Fruit fly (Drosophila melanogaster) whole organism, larva: Measurements from ENCODE around the gene nan.

Source experiments
- noc ChIP-seq: fragments of 200-800 bp; sonication (Bioruptor generic); optimal IDR thresholded peaks from 3 replicates; lab custom pipeline; 2019; ENCODE audit warnings: missing biosample characterization, mild to moderate bottlenecking, missing genetic modification characterization, moderate library complexity

The nan gene

DNA sequence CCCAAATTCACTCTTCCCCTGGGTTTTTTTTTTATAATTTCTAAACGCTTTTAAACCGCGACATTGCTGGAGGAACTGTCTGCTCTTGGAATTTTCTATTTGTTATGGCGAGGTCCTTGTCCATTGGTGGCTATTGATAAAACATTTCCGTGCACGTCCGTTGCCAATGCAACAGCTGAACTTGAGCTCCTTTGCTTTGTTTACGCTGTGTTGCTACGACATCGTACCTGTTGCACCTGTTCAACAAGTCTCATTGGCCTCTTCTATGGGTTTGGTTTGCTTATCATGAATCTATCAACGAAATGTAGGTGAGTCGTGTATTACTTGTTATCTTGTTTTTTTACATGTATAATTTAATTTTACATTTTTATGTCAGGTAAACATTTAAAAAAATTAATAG is at the start of gene nan:
Gene nan, minus strand, starts transcription at position 218 of the 400 bp plus-strand sequence.
- no peak for TF ChIP-seq noc (tag; lab: Kevin White, UChicago)

- no peak for TF ChIP-seq noc (tag; lab: Kevin White, UChicago)
These were observed 46.9 kb upstream of the nan start, which contains the start of gene CG7906 for dm6 chr3L:14236335-14236734. CG7906 (plus strand) TSS chr3L:14236635.

DNA sequence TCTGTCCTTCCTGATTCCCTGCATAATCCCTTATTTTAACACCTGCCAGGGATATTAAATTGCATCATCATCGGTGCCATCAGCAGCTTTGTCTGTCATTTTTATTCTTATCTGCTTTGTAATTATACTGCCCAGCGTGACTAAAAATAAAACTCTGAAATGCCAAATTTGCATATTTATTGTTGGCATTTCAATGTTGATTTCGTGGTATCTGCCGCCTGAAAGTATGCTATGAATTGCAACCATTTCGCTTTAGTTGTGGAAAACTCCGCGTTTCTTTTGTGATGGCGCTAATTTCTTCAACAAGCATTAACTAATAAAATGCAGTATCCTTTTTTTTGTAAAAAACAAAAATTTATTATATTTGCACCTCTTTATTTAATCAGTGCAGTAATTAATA is 46.4 kb upstream of the nan start, which contains the start of gene CG34244:
Gene CG34244, minus strand, starts transcription at position 122 of the 400 bp plus-strand sequence.
- no peak for TF ChIP-seq noc (tag; lab: Kevin White, UChicago)

DNA sequence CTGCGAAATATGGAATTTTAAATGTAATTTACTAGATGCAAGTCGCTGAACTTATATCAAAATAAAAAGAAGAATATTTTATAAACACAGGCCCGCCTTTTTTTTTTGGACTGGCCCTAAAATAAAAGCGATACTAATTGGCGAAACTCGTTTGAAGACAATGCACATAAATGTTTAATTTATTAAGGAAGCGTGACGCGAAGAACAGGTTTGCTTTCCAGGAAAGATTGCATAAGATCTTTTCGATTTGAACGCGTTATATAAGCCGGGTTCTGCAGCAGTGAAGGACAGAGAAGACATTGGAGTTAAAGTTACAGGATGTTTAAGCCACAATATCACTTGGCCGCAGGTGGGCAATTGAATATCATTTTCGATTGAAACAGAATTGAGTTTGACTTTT is 43.7 kb upstream of the nan start, which contains the start of gene CG7924:
Gene CG7924, plus strand, starts transcription at position 301 of the 400 bp plus-strand sequence.
- TF ChIP-seq noc (tag; lab: Kevin White, UChicago): no peak

- TF ChIP-seq noc (tag; lab: Kevin White, UChicago): no peak
These were observed 40.0 kb upstream of the nan start for dm6 chr3L:14229481-14229880.

DNA sequence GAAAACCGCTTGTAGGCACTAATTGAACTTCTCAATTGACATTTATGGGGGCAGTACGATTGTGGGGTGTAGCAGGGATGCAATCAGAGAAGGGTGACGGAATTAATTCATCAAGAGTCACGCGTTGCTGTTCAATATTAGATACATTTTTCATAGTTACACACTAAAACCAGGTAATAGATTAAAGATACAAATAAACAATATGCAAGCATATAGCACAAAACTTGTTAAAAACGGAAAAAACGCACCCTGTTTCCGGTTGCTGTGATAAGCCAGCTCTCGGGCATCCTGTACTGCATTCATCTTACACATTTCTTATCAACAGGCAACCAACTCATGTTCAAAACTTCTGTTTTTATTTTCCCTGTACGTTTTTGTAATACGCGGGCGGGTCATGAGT is 39.6 kb upstream of the nan start:
- TF ChIP-seq noc (tag; lab: Kevin White, UChicago): no peak

- TF ChIP-seq noc (tag; lab: Kevin White, UChicago): no peak
These were observed 34.0 kb upstream of the nan start for dm6 chr3L:14223450-14223849.

DNA sequence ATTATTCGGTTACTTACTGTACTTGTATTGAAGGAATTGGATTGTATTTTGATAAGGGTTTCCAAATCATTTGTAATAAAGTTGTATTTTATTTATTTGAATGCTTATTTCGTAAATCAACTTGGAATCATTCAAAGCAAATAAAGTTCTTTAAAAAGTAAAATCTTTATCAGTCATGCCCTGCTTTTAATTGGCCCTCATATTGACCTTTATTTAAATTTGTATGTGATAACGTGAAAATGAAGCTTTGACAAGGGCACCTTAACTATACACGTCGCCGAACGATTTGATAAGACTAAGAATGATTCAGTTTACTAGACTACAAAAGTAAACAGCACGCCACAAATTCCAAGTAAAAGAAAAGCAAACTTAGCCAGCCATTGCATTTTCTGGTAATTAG is 32.8 kb upstream of the nan start:
- no peak for TF ChIP-seq noc (tag; lab: Kevin White, UChicago)

- no peak for TF ChIP-seq noc (tag; lab: Kevin White, UChicago)
These were observed 31.4 kb upstream of the nan start for dm6 chr3L:14220611-14221497.

DNA sequence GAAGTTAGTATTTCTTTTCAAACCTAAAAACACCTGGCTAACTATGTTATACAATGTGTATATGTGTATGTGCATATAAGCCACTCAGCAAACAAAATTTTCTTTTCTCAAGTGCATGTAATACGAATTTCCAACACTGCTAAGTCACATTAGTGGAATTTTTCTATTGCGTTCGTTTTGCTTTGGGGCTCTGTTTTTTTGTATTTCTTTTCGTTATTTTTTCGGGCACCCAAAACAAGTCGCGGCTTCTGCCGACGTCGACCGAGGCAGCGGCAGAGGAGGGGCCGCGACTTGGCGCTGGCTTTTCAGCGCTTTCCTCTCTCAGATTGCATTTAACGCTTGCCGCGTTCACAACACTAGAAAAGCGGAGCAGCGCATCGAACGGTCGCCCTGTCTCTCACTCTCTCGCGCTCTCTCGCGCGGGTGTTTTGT is 30.0 kb upstream of the nan start:
- TF ChIP-seq noc (tag; lab: Kevin White, UChicago): no peak

- TF ChIP-seq noc (tag; lab: Kevin White, UChicago): peak; percentile 88
These were observed 28.3 kb upstream of the nan start, which contains the start of gene CG7768 for dm6 chr3L:14217677-14218254. CG7768 (plus strand) TSS chr3L:14218204.

DNA sequence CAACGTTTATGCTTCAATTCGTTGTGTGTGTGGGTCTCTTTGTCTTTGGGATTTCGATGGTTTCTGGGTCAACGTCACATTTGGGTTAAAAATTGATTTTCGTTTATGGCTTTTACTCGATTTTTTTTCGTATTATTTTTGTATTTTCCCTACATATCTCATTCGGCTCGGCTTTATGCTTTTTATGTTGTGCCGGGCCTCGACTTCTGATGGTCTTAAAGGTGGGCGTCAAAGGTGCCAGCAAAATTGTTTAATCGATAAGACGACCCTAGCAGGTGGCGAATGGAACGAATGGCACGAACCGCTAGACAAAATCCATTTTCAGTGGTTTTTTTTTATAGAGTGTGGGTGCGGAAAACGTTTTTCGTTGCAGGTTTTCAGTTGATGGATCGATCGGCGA is 26.7 kb upstream of the nan start:
- no peak for TF ChIP-seq noc (tag; lab: Kevin White, UChicago)

dm6 chr3L:14212300-14212893 is 22.9 kb upstream of the nan start:
- TF ChIP-seq noc (tag; lab: Kevin White, UChicago): no peak

DNA sequence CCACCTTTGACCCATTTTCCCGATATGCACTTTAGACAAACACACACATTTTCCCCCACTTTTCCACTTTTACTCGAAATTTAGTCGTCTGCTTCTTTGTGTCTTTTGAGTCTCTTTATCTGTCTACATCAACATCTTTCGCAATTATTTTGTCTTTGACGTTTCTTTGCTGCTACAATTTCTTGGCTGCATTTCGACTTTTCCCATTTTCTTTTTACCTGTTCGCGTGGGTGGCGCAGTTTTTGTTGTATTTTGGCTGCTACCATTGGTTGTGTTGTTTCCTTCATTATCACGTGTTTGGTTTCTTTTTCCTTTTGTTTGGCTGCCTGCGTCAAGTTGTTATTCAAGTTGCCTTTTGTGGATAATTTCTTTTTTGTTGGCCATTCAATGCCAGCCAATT is 22.2 kb upstream of the nan start:
- no peak for TF ChIP-seq noc (tag; lab: Kevin White, UChicago)

DNA sequence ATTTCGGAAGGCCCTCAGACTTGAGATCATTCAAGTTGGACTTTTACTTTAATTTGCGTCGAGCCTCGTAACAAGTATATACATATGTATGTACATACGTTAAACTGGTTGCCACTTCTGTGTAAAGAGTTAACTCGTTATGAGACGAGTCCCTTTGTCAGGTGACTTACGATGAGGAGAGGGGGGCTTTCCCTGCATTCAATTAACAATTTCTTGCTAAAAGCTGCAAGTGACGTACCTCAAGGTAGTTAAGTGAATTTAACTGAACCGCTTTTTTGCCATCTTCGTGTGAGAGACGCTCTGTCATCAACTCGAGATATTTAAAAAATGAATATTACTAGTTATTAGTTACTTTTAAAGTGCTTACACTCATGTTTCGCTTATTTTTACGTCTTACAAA is 19.5 kb upstream of the nan start:
- no peak for TF ChIP-seq noc (tag; lab: Kevin White, UChicago)

DNA sequence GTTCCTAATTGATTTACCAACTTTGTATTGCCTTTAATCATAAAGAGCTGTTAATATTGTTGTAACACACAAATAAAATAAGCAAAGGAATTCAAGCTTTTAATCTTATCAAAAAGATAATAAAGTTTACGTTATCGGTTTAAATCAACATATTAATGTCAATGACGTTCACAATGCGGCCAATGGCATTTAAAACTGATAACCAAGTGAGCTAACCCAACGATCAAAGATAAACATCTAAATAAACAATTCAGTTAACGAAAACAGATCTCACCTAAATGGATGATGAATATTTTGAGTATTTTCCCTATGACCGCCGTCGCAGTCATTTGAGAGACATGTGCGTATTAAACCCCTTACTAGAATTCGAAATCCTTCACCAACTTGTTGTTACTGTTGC is 17.9 kb upstream of the nan start:
- no peak for TF ChIP-seq noc (tag; lab: Kevin White, UChicago)
